Fruit fly (Drosophila melanogaster): ENCODE data around the gene CG17803.

DNA sequence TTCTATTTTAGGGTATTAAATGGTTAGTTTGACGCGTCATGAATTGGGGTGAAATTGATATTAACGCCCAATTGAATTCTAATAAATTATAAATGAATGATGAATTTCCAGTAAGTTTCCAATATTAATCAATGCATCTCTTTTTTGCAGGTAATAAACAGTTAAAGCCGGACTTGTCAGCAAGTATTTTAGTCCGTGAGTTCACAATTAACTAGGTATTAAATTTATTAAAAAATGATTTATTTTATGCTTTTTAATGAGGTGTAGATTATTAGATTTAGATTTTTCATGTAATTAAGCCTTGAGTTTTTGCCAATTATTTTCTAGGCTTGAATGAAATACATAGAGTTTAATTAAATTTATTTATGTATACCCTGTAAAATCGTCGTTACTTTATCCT, 20.4 kb upstream of the CG17803 start:
- no peak for TF ChIP-seq psq (optimal IDR thresholded peaks at IDR 0.05)
- no peak for TF ChIP-seq Dll (optimal IDR thresholded peaks at IDR 0.05)
- no peak for TF ChIP-seq EcR (GFP tag; optimal IDR thresholded peaks at IDR 0.05)
- TF ChIP-seq pan (optimal IDR thresholded peaks at IDR 0.05): no peak
- TF ChIP-seq CG8478 (optimal IDR thresholded peaks at IDR 0.05): no peak
- TF ChIP-seq usp (GFP tag; optimal IDR thresholded peaks at IDR 0.05): no peak

Measured in whole organism.